Worm (Caenorhabditis elegans) whole organism, L4/young adult: ENCODE data around the gene igcm-2.

Experiments
- W03F9.2 ChIP-seq: fragments of 150-350 bp; optimal IDR thresholded peaks from 2 replicates; lab custom pipeline; 2014; ENCODE audit warnings: missing biosample characterization, missing genetic modification characterization
- dao-5 ChIP-seq: sonication (generic microtip); optimal IDR thresholded peaks from 2 replicates; lab custom pipeline; 2016; ENCODE audit warnings: missing genotype, missing genetic modification characterization, moderate library complexity, missing compliant biosample characterization
- him-1 ChIP-seq: sonication (generic microtip); optimal IDR thresholded peaks from 2 replicates; lab custom pipeline; 2016; ENCODE audit warnings: missing genotype, missing genetic modification reagents, missing genetic modification characterization, missing compliant biosample characterization

- TF ChIP-seq W03F9.2 (tag; lab: Kevin White, UChicago), result no peak
- peak; percentile 47 for TF ChIP-seq him-1 (tag; lab: Kevin White, UChicago)
- no peak for TF ChIP-seq dao-5 (tag; lab: Kevin White, UChicago)
Measured at ce11 chrX:6378363-6378762, 13.0 kb downstream of the igcm-2 start.
